Worm (Caenorhabditis elegans) whole organism, late embryonic: ENCODE results near the gene sas-4.

Source experiments
- F13H6.1 ChIP-seq: sonication (generic microtip); optimal IDR thresholded peaks from 2 replicates; lab custom pipeline; 2016; ENCODE audit warnings: missing genetic modification characterization, missing compliant biosample characterization
- ceh-19 ChIP-seq: fragments of 200-800 bp; sonication (Bioruptor generic); optimal IDR thresholded peaks from 2 replicates; lab custom pipeline; 2018; ENCODE audit warnings: mild to moderate bottlenecking, missing genetic modification characterization, missing compliant biosample characterization
- ceh-24 ChIP-seq: sonication (generic microtip); optimal IDR thresholded peaks from 2 replicates; lab custom pipeline; 2016; ENCODE audit warnings: mild to moderate bottlenecking, missing genetic modification characterization, missing compliant biosample characterization
- nhr-11 ChIP-seq: fragments of 150-350 bp; optimal IDR thresholded peaks from 2 replicates; lab custom pipeline; 2014; ENCODE audit warnings: missing biosample characterization, missing genetic modification characterization
- nhr-232 ChIP-seq: sonication (generic microtip); optimal IDR thresholded peaks from 2 replicates; lab custom pipeline; 2016; ENCODE audit warnings: missing genetic modification characterization, missing compliant biosample characterization
- zip-5 ChIP-seq: sonication (generic microtip); optimal IDR thresholded peaks from 2 replicates; lab custom pipeline; 2016; ENCODE audit warnings: missing genetic modification characterization, missing compliant biosample characterization

ce11 chrIII:8322645-8323213 is 4.3 kb upstream of the sas-4 start, which contains the start of gene F10E9.1:
- no peak for TF ChIP-seq nhr-232
- no peak for TF ChIP-seq F13H6.1 (tag; lab: Kevin White, UChicago)
- TF ChIP-seq nhr-11 (tag; lab: Kevin White, UChicago): no peak
- no peak for TF ChIP-seq ceh-24 (tag; lab: Kevin White, UChicago)
- TF ChIP-seq zip-5 (tag; lab: Kevin White, UChicago): no peak
- no peak for TF ChIP-seq ceh-19 (GFP tag; lab: Kevin White, UChicago)
